Worm (Caenorhabditis elegans): ENCODE results near the gene fbxb-111.

DNA sequence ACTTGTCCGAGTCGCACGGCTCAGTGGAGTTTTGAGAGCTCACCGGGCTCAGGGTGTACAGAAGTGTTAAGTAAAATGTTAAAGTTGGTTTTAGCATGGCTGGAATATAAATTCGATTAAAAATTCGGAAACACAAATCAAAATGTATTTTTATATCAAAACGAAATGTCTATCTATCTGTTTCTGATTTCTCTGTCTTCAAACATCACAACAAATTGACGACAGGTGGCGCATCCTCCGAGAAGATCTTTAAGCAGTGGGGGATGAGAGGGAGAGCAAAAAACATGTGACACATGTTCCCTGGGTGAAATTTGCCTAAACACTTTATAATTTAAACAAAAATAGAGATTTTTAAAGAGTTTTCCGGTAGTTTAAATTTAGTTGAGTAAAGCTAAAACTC is 5.8 kb downstream of the fbxb-111 start, which contains the start of gene F08D12.7:
- TF ChIP-seq T22C8.4 (GFP tag; IDR thresholded peaks at IDR 0.05) (no peak), ztf-23 (GFP tag; IDR thresholded peaks at IDR 0.05) (no peak), ztf-29 (GFP tag; IDR thresholded peaks at IDR 0.05) (no peak), flt-1 (GFP tag; IDR thresholded peaks at IDR 0.05) (no peak)

All from whole organism, midembryonic.